Worm (Caenorhabditis elegans) whole organism, early embryonic: Measurements from ENCODE around the gene C07G3.10.

Experiments
- B0310.2 ChIP-seq: sonication (generic microtip); optimal IDR thresholded peaks from 2 replicates; lab custom pipeline; 2016; ENCODE audit warnings: mild to moderate bottlenecking, missing genetic modification characterization, missing compliant biosample characterization
- F13C5.2 ChIP-seq: sonication (generic microtip); optimal IDR thresholded peaks from 2 replicates; lab custom pipeline; 2017; ENCODE audit warnings: mild to moderate bottlenecking, missing genetic modification characterization, inconsistent platforms, missing compliant biosample characterization
- aly-1 ChIP-seq: sonication (generic microtip); optimal IDR thresholded peaks from 2 replicates; lab custom pipeline; 2016; ENCODE audit warnings: missing genetic modification characterization, missing compliant biosample characterization
- ama-1 ChIP-seq: fragments of 150-350 bp; optimal IDR thresholded peaks from 2 replicates; lab custom pipeline; 2014
- ceh-13 ChIP-seq: fragments of 200-800 bp; sonication (Bioruptor generic); optimal IDR thresholded peaks from 2 replicates; lab custom pipeline; 2018; ENCODE audit warnings: mild to moderate bottlenecking, missing genetic modification characterization, missing compliant biosample characterization
- ceh-36 ChIP-seq: sonication (generic microtip); optimal IDR thresholded peaks from 2 replicates; lab custom pipeline; 2016; ENCODE audit warnings: missing genetic modification characterization, inconsistent platforms, missing compliant biosample characterization
- ets-7 ChIP-seq: sonication (generic microtip); optimal IDR thresholded peaks from 2 replicates; lab custom pipeline; 2016; ENCODE audit warnings: missing genotype, missing genetic modification characterization, missing compliant biosample characterization
- flt-1 ChIP-seq: fragments of 200-800 bp; sonication (Bioruptor generic); IDR thresholded peaks from 2 replicates; pipeline ENCODE4 v1.3.6; 2022; ENCODE audit warnings: missing genetic modification characterization, missing compliant biosample characterization
- hmbx-1 ChIP-seq: sonication (generic microtip); optimal IDR thresholded peaks from 2 replicates; lab custom pipeline; 2016; ENCODE audit warnings: mild to moderate bottlenecking, missing genetic modification characterization, missing compliant biosample characterization
- hmg-4 ChIP-seq: fragments of 200-800 bp; sonication (Bioruptor generic); optimal IDR thresholded peaks from 2 replicates; lab custom pipeline; 2018; ENCODE audit warnings: mild to moderate bottlenecking, missing genetic modification characterization, missing compliant biosample characterization
- hnd-1 ChIP-seq: sonication (generic microtip); optimal IDR thresholded peaks from 2 replicates; lab custom pipeline; 2016; ENCODE audit warnings: missing genetic modification characterization, missing compliant biosample characterization
- pes-1 ChIP-seq: fragments of 200-800 bp; sonication (Bioruptor generic); IDR thresholded peaks from 2 replicates; pipeline ENCODE4 v1.3.6; 2022; ENCODE audit warnings: missing genetic modification reagents, missing genetic modification characterization, missing compliant biosample characterization
- scrt-1 ChIP-seq: fragments of 200-800 bp; sonication (Bioruptor generic); IDR thresholded peaks from 2 replicates; pipeline ENCODE4 v1.3.6; 2022; ENCODE audit warnings: missing genetic modification characterization, missing compliant biosample characterization
- sea-1 ChIP-seq: fragments of 200-800 bp; sonication (Bioruptor generic); conservative IDR thresholded peaks from 2 replicates; pipeline ENCODE4 v1.3.6; 2022; ENCODE audit warnings: missing genetic modification characterization, missing compliant biosample characterization
- tbx-11 ChIP-seq: fragments of 200-800 bp; sonication (Bioruptor generic); IDR thresholded peaks from 2 replicates; pipeline ENCODE4 v1.3.6; 2022; ENCODE audit warnings: missing genetic modification characterization, missing compliant biosample characterization
- tbx-37 ChIP-seq: fragments of 200-800 bp; sonication (Bioruptor generic); conservative IDR thresholded peaks from 2 replicates; pipeline ENCODE4 v1.3.6; 2022; ENCODE audit warnings: missing genetic modification reagents, missing genetic modification characterization, missing compliant biosample characterization
- tra-4 ChIP-seq: sonication (generic microtip); optimal IDR thresholded peaks from 2 replicates; lab custom pipeline; 2017; ENCODE audit warnings: missing genetic modification characterization, missing compliant biosample characterization

Gene C07G3.10

ce11 chrV:3475021-3475420 is 27.1 kb upstream of the C07G3.10 start, which contains the start of gene oac-2:
Gene oac-2 (minus strand): TSS chrV:3475121.
- TF ChIP-seq ets-7 (tag; lab: Kevin White, UChicago) (no peak), aly-1 (tag; lab: Kevin White, UChicago) (no peak), hnd-1 (tag; lab: Kevin White, UChicago) (no peak), tbx-11 (GFP tag; lab: Robert Waterston, UW) (no peak), flt-1 (GFP tag; lab: Robert Waterston, UW) (no peak), ama-1 (lab: Kevin White, UChicago) (no peak), scrt-1 (GFP tag; lab: Robert Waterston, UW) (no peak), tbx-37 (no peak), ceh-13 (GFP tag; lab: Kevin White, UChicago) (no peak), F13C5.2 (tag; lab: Kevin White, UChicago) (no peak), pes-1 (GFP tag; lab: Robert Waterston, UW) (no peak), tra-4 (tag; lab: Kevin White, UChicago) (no peak)

ce11 chrV:3476228-3476627 is 25.9 kb upstream of the C07G3.10 start:
- TF ChIP-seq flt-1 (GFP tag; lab: Robert Waterston, UW) (no peak), ceh-13 (GFP tag; lab: Kevin White, UChicago) (no peak), B0310.2 (no peak), ceh-36 (no peak), hnd-1 (tag; lab: Kevin White, UChicago) (no peak), scrt-1 (GFP tag; lab: Robert Waterston, UW) (no peak), ama-1 (lab: Kevin White, UChicago) (no peak), tbx-11 (GFP tag; lab: Robert Waterston, UW) (no peak), pes-1 (GFP tag; lab: Robert Waterston, UW) (no peak), hmbx-1 (tag; lab: Kevin White, UChicago) (no peak)

ce11 chrV:3477496-3477895 is 24.6 kb upstream of the C07G3.10 start, which contains the start of gene srbc-31:
Gene srbc-31 (minus strand): TSS chrV:3477596.
- TF ChIP-seq hmg-4 (GFP tag; lab: Kevin White, UChicago) (no peak), tbx-11 (GFP tag; lab: Robert Waterston, UW) (no peak), ama-1 (lab: Kevin White, UChicago) (no peak), F13C5.2 (tag; lab: Kevin White, UChicago) (no peak), hmbx-1 (tag; lab: Kevin White, UChicago) (no peak), B0310.2 (no peak), ceh-13 (GFP tag; lab: Kevin White, UChicago) (no peak), pes-1 (GFP tag; lab: Robert Waterston, UW) (no peak), flt-1 (GFP tag; lab: Robert Waterston, UW) (no peak), tra-4 (tag; lab: Kevin White, UChicago) (no peak), ceh-36 (no peak), aly-1 (tag; lab: Kevin White, UChicago) (no peak), scrt-1 (GFP tag; lab: Robert Waterston, UW) (no peak), ets-7 (tag; lab: Kevin White, UChicago) (no peak), sea-1 (GFP tag; lab: Robert Waterston, UW) (no peak), tbx-37 (no peak), hnd-1 (tag; lab: Kevin White, UChicago) (no peak)

- TF ChIP-seq ama-1 (lab: Kevin White, UChicago), result no peak
- TF ChIP-seq hmbx-1 (tag; lab: Kevin White, UChicago), result no peak
Measured at ce11 chrV:3480346-3480745, 21.8 kb upstream of the C07G3.10 start, which contains the start of gene srbc-30. Gene srbc-30 (minus strand): TSS chrV:3480446.

ce11 chrV:3482550-3483002 is 19.5 kb upstream of the C07G3.10 start, which contains the start of gene lys-7:
Gene lys-7 (minus strand): TSS chrV:3482600.
- no peak for TF ChIP-seq tra-4 (tag; lab: Kevin White, UChicago)
- TF ChIP-seq ets-7 (tag; lab: Kevin White, UChicago), result no peak
- TF ChIP-seq tbx-11 (GFP tag; lab: Robert Waterston, UW), result no peak
- TF ChIP-seq B0310.2, result no peak
- TF ChIP-seq hnd-1 (tag; lab: Kevin White, UChicago), result no peak
- no peak for TF ChIP-seq flt-1 (GFP tag; lab: Robert Waterston, UW)

- TF ChIP-seq hmg-4 (GFP tag; lab: Kevin White, UChicago) (no peak), tbx-37 (no peak), sea-1 (GFP tag; lab: Robert Waterston, UW) (no peak), tra-4 (tag; lab: Kevin White, UChicago) (no peak), flt-1 (GFP tag; lab: Robert Waterston, UW) (no peak), hmbx-1 (tag; lab: Kevin White, UChicago) (no peak), ama-1 (lab: Kevin White, UChicago) (no peak), F13C5.2 (tag; lab: Kevin White, UChicago) (no peak), ceh-36 (no peak), tbx-11 (GFP tag; lab: Robert Waterston, UW) (no peak), scrt-1 (GFP tag; lab: Robert Waterston, UW) (no peak), pes-1 (GFP tag; lab: Robert Waterston, UW) (no peak), hnd-1 (tag; lab: Kevin White, UChicago) (no peak), ets-7 (tag; lab: Kevin White, UChicago) (no peak)
Measured at ce11 chrV:3484702-3485101, 17.4 kb upstream of the C07G3.10 start, which contains the start of gene srbc-33. Gene srbc-33 (minus strand): TSS chrV:3484802.

ce11 chrV:3486857-3487256 is 15.2 kb upstream of the C07G3.10 start, which contains the start of gene srbc-32:
Gene srbc-32 (minus strand): TSS chrV:3486957.
- TF ChIP-seq tbx-11 (GFP tag; lab: Robert Waterston, UW), result no peak

ce11 chrV:3490435-3490834 is 11.7 kb upstream of the C07G3.10 start, which contains the start of gene srbc-36:
Gene srbc-36 (minus strand): TSS chrV:3490535.
- no peak for TF ChIP-seq ceh-36
- no peak for TF ChIP-seq scrt-1 (GFP tag; lab: Robert Waterston, UW)
- TF ChIP-seq hmg-4 (GFP tag; lab: Kevin White, UChicago), result no peak
- TF ChIP-seq F13C5.2 (tag; lab: Kevin White, UChicago), result no peak
- TF ChIP-seq hnd-1 (tag; lab: Kevin White, UChicago), result no peak
- no peak for TF ChIP-seq pes-1 (GFP tag; lab: Robert Waterston, UW)
- TF ChIP-seq B0310.2, result no peak
- TF ChIP-seq ceh-13 (GFP tag; lab: Kevin White, UChicago), result no peak
- TF ChIP-seq hmbx-1 (tag; lab: Kevin White, UChicago), result no peak
- no peak for TF ChIP-seq sea-1 (GFP tag; lab: Robert Waterston, UW)
- no peak for TF ChIP-seq flt-1 (GFP tag; lab: Robert Waterston, UW)
